Fruit fly (Drosophila melanogaster) whole organism, wandering third instar larva: ENCODE measurements around the gene CG10864.

Source experiments
- Abd-B ChIP-seq: fragments of >200 bp; optimal IDR thresholded peaks from 2 replicates; lab custom pipeline; 2017; ENCODE audit warnings: missing biosample characterization, missing genetic modification characterization
- CG32264 ChIP-seq: fragments of 200-800 bp; sonication (Bioruptor generic); optimal IDR thresholded peaks from 2 replicates; lab custom pipeline; 2016; ENCODE audit warnings: missing biosample characterization, missing genetic modification characterization
- CG9705 ChIP-seq: fragments of 200-800 bp; sonication (Bioruptor generic); optimal IDR thresholded peaks from 2 replicates; lab custom pipeline; 2018; ENCODE audit warnings: missing biosample characterization, mild to moderate bottlenecking, missing genetic modification characterization
- CrebA ChIP-seq: fragments of 200-800 bp; sonication (Bioruptor generic); optimal IDR thresholded peaks from 2 replicates; lab custom pipeline; 2016; ENCODE audit warnings: missing biosample characterization, mild to moderate bottlenecking, missing genetic modification characterization, borderline replicate concordance
- Dfd ChIP-seq: fragments of >200 bp; optimal IDR thresholded peaks from 2 replicates; lab custom pipeline; 2017; ENCODE audit warnings: missing biosample characterization, missing genetic modification characterization
- Dif ChIP-seq: fragments of 200-275, 200-300 bp; sonication (Bioruptor generic); optimal IDR thresholded peaks from 2 replicates; lab custom pipeline; 2018; ENCODE audit warnings: missing biosample characterization, missing genetic modification characterization; ENCODE audit not compliant: partially characterized antibody
- GATAd ChIP-seq: sonication (Bioruptor generic); optimal IDR thresholded peaks from 2 replicates; lab custom pipeline; 2016; ENCODE audit warnings: missing biosample characterization, missing genetic modification characterization
- HLH106 ChIP-seq: fragments of 200-800 bp; optimal IDR thresholded peaks from 3 replicates; lab custom pipeline; 2019; ENCODE audit warnings: missing biosample characterization, mild to moderate bottlenecking, missing genetic modification characterization, moderate library complexity
- Hnf4 ChIP-seq: fragments of 200-800 bp; sonication (Bioruptor generic); optimal IDR thresholded peaks from 2 replicates; lab custom pipeline; 2016; ENCODE audit warnings: missing biosample characterization, mild to moderate bottlenecking, missing genetic modification characterization
- Hr78 ChIP-seq: fragments of >200 bp; optimal IDR thresholded peaks from 2 replicates; lab custom pipeline; 2017; ENCODE audit warnings: missing biosample characterization, missing genetic modification characterization
- Hr83 ChIP-seq: fragments of 200-300 bp; sonication (Bioruptor generic); optimal IDR thresholded peaks from 2 replicates; lab custom pipeline; 2016; ENCODE audit warnings: missing biosample characterization, mild to moderate bottlenecking, missing genetic modification characterization, moderate library complexity; ENCODE audit not compliant: poor library complexity, severe bottlenecking
- Jra ChIP-seq: sonication (Bioruptor generic); optimal IDR thresholded peaks from 2 replicates; lab custom pipeline; 2016; ENCODE audit warnings: missing biosample characterization, missing genetic modification characterization
- Mio ChIP-seq: sonication (Bioruptor generic); optimal IDR thresholded peaks from 2 replicates; lab custom pipeline; 2016; ENCODE audit warnings: missing biosample characterization, missing genetic modification characterization
- Myc ChIP-seq: fragments of >200 bp; optimal IDR thresholded peaks from 2 replicates; lab custom pipeline; 2017
- N ChIP-seq: fragments of >200 bp; optimal IDR thresholded peaks from 2 replicates; lab custom pipeline; 2018; ENCODE audit warnings: missing biosample characterization, missing external identifiers, missing genetic modification characterization
- OdsH ChIP-seq: fragments of 200-800 bp; sonication (Bioruptor generic); optimal IDR thresholded peaks from 2 replicates; lab custom pipeline; 2016; ENCODE audit warnings: missing biosample characterization, mild to moderate bottlenecking, missing genetic modification characterization
- Rel ChIP-seq, 2 experiments: fragments of 200-800 bp; sonication (Bioruptor generic) in 1 of 2; optimal IDR thresholded peaks; 2 replicates in 1 of 2; 3 replicates in 1 of 2; lab custom pipeline; 2016 to 2019; ENCODE audit warnings: mild to moderate bottlenecking in 2 of 2, missing biosample characterization in 2 of 2, missing genetic modification characterization in 2 of 2, moderate library complexity in 1 of 2
- Sp1 ChIP-seq: fragments of 200-800 bp; sonication (Bioruptor generic); optimal IDR thresholded peaks from 3 replicates; lab custom pipeline; 2019; ENCODE audit warnings: missing biosample characterization, mild to moderate bottlenecking, missing genetic modification characterization, moderate library complexity
- Vsx2 ChIP-seq: fragments of 200-300, 225-300 bp; sonication (Bioruptor generic); optimal IDR thresholded peaks from 2 replicates; lab custom pipeline; 2018; ENCODE audit warnings: missing biosample characterization, missing genetic modification characterization; ENCODE audit not compliant: partially characterized antibody
- br ChIP-seq: fragments of 200-800 bp; sonication (Bioruptor generic); optimal IDR thresholded peaks from 2 replicates; lab custom pipeline; 2016; ENCODE audit warnings: missing biosample characterization, missing genetic modification characterization
- brk ChIP-seq: fragments of 200-800 bp; sonication (Bioruptor generic); optimal IDR thresholded peaks from 2 replicates; lab custom pipeline; 2016; ENCODE audit warnings: missing biosample characterization, mild to moderate bottlenecking, missing genetic modification characterization
- dl ChIP-seq, 2 experiments: fragments of 175-275, 200-275 bp in 1 of 2; fragments of 200-275 bp in 1 of 2; sonication (Bioruptor generic); optimal IDR thresholded peaks; lab custom pipeline; 2018; ENCODE audit warnings: mild to moderate bottlenecking in 2 of 2, missing biosample characterization in 2 of 2, missing genetic modification characterization in 2 of 2, moderate library complexity in 2 of 2; ENCODE audit not compliant: partially characterized antibody in 2 of 2, insufficient read depth in 1 of 2
- dmrt93B ChIP-seq: fragments of 200-800 bp; sonication (Bioruptor generic); optimal IDR thresholded peaks from 2 replicates; lab custom pipeline; 2018; ENCODE audit warnings: missing biosample characterization, mild to moderate bottlenecking, missing genetic modification characterization
- dsf ChIP-seq: sonication (Bioruptor generic); optimal IDR thresholded peaks from 2 replicates; lab custom pipeline; 2016; ENCODE audit warnings: missing biosample characterization, missing genetic modification characterization, borderline replicate concordance
- ey ChIP-seq: fragments of 200-800 bp; sonication (Bioruptor generic); optimal IDR thresholded peaks from 2 replicates; lab custom pipeline; 2016; ENCODE audit warnings: missing biosample characterization, missing genetic modification characterization
- foxo ChIP-seq, 2 experiments: fragments of 200-800 bp; sonication (Bioruptor generic); optimal IDR thresholded peaks; 2 replicates in 1 of 2; 3 replicates in 1 of 2; lab custom pipeline; 2016 to 2017; ENCODE audit warnings: missing biosample characterization in 2 of 2, missing genetic modification characterization in 2 of 2
- fru ChIP-seq: fragments of 200-800 bp; sonication (Bioruptor generic); optimal IDR thresholded peaks from 3 replicates; lab custom pipeline; 2016; ENCODE audit warnings: missing biosample characterization, mild to moderate bottlenecking, missing genetic modification characterization
- h ChIP-seq: fragments of 200-800 bp; sonication (Bioruptor generic); optimal IDR thresholded peaks from 3 replicates; lab custom pipeline; 2016; ENCODE audit warnings: missing biosample characterization, mild to moderate bottlenecking, missing genetic modification characterization
- jim ChIP-seq: fragments of 175-275, 200-325 bp; sonication (Bioruptor generic); optimal IDR thresholded peaks from 2 replicates; lab custom pipeline; 2016; ENCODE audit warnings: missing biosample characterization, mild to moderate bottlenecking, missing genetic modification characterization
- lola ChIP-seq: fragments of >200 bp; optimal IDR thresholded peaks from 2 replicates; lab custom pipeline; 2017; ENCODE audit warnings: missing biosample characterization, missing genetic modification characterization
- pan ChIP-seq: fragments of >200 bp; optimal IDR thresholded peaks from 2 replicates; lab custom pipeline; 2017
- psq ChIP-seq: fragments of 200-800 bp; sonication (Bioruptor generic); optimal IDR thresholded peaks from 3 replicates; lab custom pipeline; 2017; ENCODE audit warnings: missing biosample characterization, mild to moderate bottlenecking, missing genetic modification characterization, moderate library complexity
- rgr ChIP-seq: fragments of 200-800 bp; sonication (Bioruptor generic); optimal IDR thresholded peaks from 3 replicates; lab custom pipeline; 2016; ENCODE audit warnings: missing biosample characterization, mild to moderate bottlenecking, missing genetic modification characterization
- sage ChIP-seq: fragments of 200-800 bp; sonication (Bioruptor generic); optimal IDR thresholded peaks from 2 replicates; lab custom pipeline; 2016; ENCODE audit warnings: missing biosample characterization, mild to moderate bottlenecking, missing genetic modification characterization
- sv ChIP-seq: fragments of 200-800 bp; sonication (Bioruptor generic); optimal IDR thresholded peaks from 3 replicates; lab custom pipeline; 2016; ENCODE audit warnings: missing biosample characterization, missing genetic modification characterization
- tai ChIP-seq: sonication (Bioruptor generic); optimal IDR thresholded peaks from 2 replicates; lab custom pipeline; 2016; ENCODE audit warnings: missing biosample characterization, missing genetic modification characterization
- usp ChIP-seq: fragments of >200 bp; optimal IDR thresholded peaks from 2 replicates; lab custom pipeline; 2017; ENCODE audit warnings: missing biosample characterization, missing genetic modification characterization
- woc ChIP-seq: sonication (Bioruptor generic); optimal IDR thresholded peaks from 2 replicates; lab custom pipeline; 2016; ENCODE audit warnings: missing biosample characterization, mild to moderate bottlenecking, missing genetic modification characterization

CG10864 gene

dm6 chr3R:18404713-18405112, 6.7 kb downstream of the CG10864 start, which contains the start of gene CG7685:
TSS of gene CG7685 (plus strand) at chr3R:18404940.
- TF ChIP-seq dsf: peak; percentile 18
- TF ChIP-seq HLH106: peak; percentile 69
- no peak for TF ChIP-seq sage (GFP tag; lab: Kevin White, UChicago)
- no peak for TF ChIP-seq pan (lab: Kevin White, UChicago)
- no peak for TF ChIP-seq Vsx2
- no peak for TF ChIP-seq N (GFP tag; lab: Kevin White, UChicago)
- peak; percentile 68 for TF ChIP-seq fru (GFP tag; lab: Kevin White, UChicago)
- no peak for TF ChIP-seq Dif (GFP tag; lab: Kevin White, UChicago)
- peak; percentile 86 for TF ChIP-seq Hr83
- no peak for TF ChIP-seq CrebA (GFP tag; lab: Kevin White, UChicago)
- TF ChIP-seq woc (GFP tag; lab: Kevin White, UChicago): peak; percentile 72
- TF ChIP-seq Rel (GFP tag; optimal IDR thresholded peaks at IDR 0.05; lab: Kevin White, UChicago): no peak
- peak; percentile 54 for TF ChIP-seq Rel (tag; optimal IDR thresholded peaks at IDR 0.05; lab: Kevin White, UChicago)
- TF ChIP-seq jim (GFP tag; lab: Kevin White, UChicago): no peak
- no peak for TF ChIP-seq lola (GFP tag; lab: Kevin White, UChicago)
- peak; percentile 15 for TF ChIP-seq Mio (GFP tag; lab: Kevin White, UChicago)
- TF ChIP-seq br (GFP tag; lab: Kevin White, UChicago): peak; percentile 80
- peak; percentile 92 for TF ChIP-seq Hnf4 (GFP tag; lab: Kevin White, UChicago)
- TF ChIP-seq GATAd (GFP tag; lab: Kevin White, UChicago): no peak
- TF ChIP-seq OdsH (GFP tag; lab: Kevin White, UChicago): peak; percentile 62
- TF ChIP-seq h: peak; percentile 76
- peak; percentile 81 for TF ChIP-seq rgr (GFP tag; lab: Kevin White, UChicago)
- TF ChIP-seq tai (GFP tag; lab: Kevin White, UChicago): no peak
- TF ChIP-seq Myc (lab: Kevin White, UChicago): no peak
- TF ChIP-seq Dfd (GFP tag; lab: Kevin White, UChicago): no peak
- peak; percentile 22 for TF ChIP-seq psq (GFP tag; lab: Kevin White, UChicago)
- peak; percentile 43 for TF ChIP-seq sv (GFP tag; lab: Kevin White, UChicago)
- peak; percentile 71 for TF ChIP-seq CG9705 (GFP tag; lab: Kevin White, UChicago)
- TF ChIP-seq Abd-B: no peak
- peak; percentile 74 for TF ChIP-seq Sp1 (GFP tag; lab: Kevin White, UChicago)
- TF ChIP-seq brk: no peak
- TF ChIP-seq usp (GFP tag; lab: Kevin White, UChicago): no peak
- peak; percentile 68 for TF ChIP-seq ey (GFP tag; lab: Kevin White, UChicago)
- peak in 1 of 2 experiments; percentile 80 for TF ChIP-seq foxo (GFP tag; optimal IDR thresholded peaks at IDR 0.05; lab: Kevin White, UChicago)
- TF ChIP-seq Hr78 (GFP tag; lab: Kevin White, UChicago): no peak
- TF ChIP-seq dmrt93B (GFP tag; lab: Kevin White, UChicago): no peak
- TF ChIP-seq Jra (GFP tag; lab: Kevin White, UChicago): peak; percentile 82
- no peak for TF ChIP-seq dl (GFP tag; optimal IDR thresholded peaks at IDR 0.05; lab: Kevin White, UChicago; ENCODE audit: insufficient read depth in 1 of 2, partially characterized antibody in 2 of 2)
- peak; percentile 47 for TF ChIP-seq CG32264 (GFP tag; lab: Kevin White, UChicago)

DNA sequence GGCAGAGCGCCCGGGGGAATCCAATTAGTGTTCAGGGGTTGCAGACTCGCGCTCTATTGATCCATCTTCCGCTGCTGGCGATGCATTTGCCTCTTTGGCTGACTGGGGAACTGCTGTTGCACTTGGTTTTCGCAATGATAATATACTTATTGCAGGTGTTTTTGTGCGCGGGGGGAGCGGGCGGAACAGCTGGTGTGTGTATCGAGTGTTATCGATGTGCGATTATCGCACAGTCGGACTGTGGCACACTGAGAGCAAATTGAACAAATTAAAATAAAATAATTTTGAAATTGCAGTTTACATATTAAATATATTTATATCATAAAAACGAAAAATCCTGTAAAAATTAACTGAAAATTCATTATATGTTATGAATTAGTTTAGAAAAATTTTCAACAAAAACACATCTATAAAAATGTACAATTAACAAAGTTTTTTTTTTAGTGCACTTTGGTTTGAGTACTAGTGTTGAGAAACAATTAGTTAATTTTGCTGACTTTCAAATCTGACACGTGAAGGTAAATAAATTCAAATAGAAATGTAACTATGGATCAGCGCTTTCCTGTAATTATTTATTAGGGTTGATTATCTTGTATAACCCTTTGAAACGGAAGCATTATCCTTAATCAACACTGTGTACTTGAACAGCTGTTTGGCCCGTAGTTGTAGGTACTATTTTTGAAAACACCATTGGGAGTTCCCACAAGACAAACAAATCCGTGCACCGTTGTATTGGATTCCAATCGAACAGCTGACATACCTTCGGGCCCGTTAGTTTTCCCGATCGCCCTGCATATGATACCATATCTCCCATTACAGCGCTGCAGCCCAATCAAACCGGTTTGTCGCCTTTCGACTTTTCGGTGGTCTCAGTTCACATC, 8.6 kb downstream of the CG10864 start, which contains the start of the genes Wdr37 and koko:
Gene Wdr37, minus strand, starts transcription at position 168 of the 881 bp plus-strand sequence.
Gene koko, plus strand, starts transcription at position 478 of the 881 bp plus-strand sequence.
- peak; percentile 79 for TF ChIP-seq GATAd (GFP tag; lab: Kevin White, UChicago)
- TF ChIP-seq h: peak; percentile 92
- TF ChIP-seq lola (GFP tag; lab: Kevin White, UChicago): no peak
- peak; percentile 97 for TF ChIP-seq OdsH (GFP tag; lab: Kevin White, UChicago)
- peak; percentile 98 for TF ChIP-seq Sp1 (GFP tag; lab: Kevin White, UChicago)
- peak; percentile 92 for TF ChIP-seq dmrt93B (GFP tag; lab: Kevin White, UChicago)
- TF ChIP-seq Dfd (GFP tag; lab: Kevin White, UChicago): peak; percentile 88
- no peak for TF ChIP-seq Hr78 (GFP tag; lab: Kevin White, UChicago)
- peak; percentile 93 for TF ChIP-seq Hr83
- no peak for TF ChIP-seq usp (GFP tag; lab: Kevin White, UChicago)
- TF ChIP-seq ey (GFP tag; lab: Kevin White, UChicago): peak; percentile 78
- peak; percentile 79 for TF ChIP-seq sage (GFP tag; lab: Kevin White, UChicago)
- TF ChIP-seq fru (GFP tag; lab: Kevin White, UChicago): peak; percentile 91
- TF ChIP-seq HLH106: peak; percentile 98
- TF ChIP-seq br (GFP tag; lab: Kevin White, UChicago): peak; percentile 75
- peak; percentile 95 for TF ChIP-seq rgr (GFP tag; lab: Kevin White, UChicago)
- peak; percentile 92 for TF ChIP-seq sv (GFP tag; lab: Kevin White, UChicago)
- peak; percentile 89 for TF ChIP-seq dsf
- TF ChIP-seq Hnf4 (GFP tag; lab: Kevin White, UChicago): peak; percentile 96
- peak; percentile 94 for TF ChIP-seq Jra (GFP tag; lab: Kevin White, UChicago)
- peak; percentile 96 for TF ChIP-seq brk
- peak in 1 of 2 experiments; percentile 98 for TF ChIP-seq foxo (GFP tag; optimal IDR thresholded peaks at IDR 0.05; lab: Kevin White, UChicago)
- no peak for TF ChIP-seq pan (lab: Kevin White, UChicago)
- peak; percentile 79 for TF ChIP-seq woc (GFP tag; lab: Kevin White, UChicago)
- no peak for TF ChIP-seq Vsx2
- peak; percentile 21 for TF ChIP-seq jim (GFP tag; lab: Kevin White, UChicago)
- peak; percentile 88 for TF ChIP-seq CG9705 (GFP tag; lab: Kevin White, UChicago)
- no peak for TF ChIP-seq N (GFP tag; lab: Kevin White, UChicago)
- peak; percentile 78 for TF ChIP-seq CG32264 (GFP tag; lab: Kevin White, UChicago)
- peak; percentile 94 for TF ChIP-seq psq (GFP tag; lab: Kevin White, UChicago)
- TF ChIP-seq Rel (GFP tag; optimal IDR thresholded peaks at IDR 0.05; lab: Kevin White, UChicago): peak; percentile 54
- TF ChIP-seq Rel (tag; optimal IDR thresholded peaks at IDR 0.05; lab: Kevin White, UChicago): peak; percentile 91
- no peak for TF ChIP-seq Dif (GFP tag; lab: Kevin White, UChicago)
